Worm (Caenorhabditis elegans): ENCODE measurements around the gene T05A7.6.

Gene T05A7.6

DNA sequence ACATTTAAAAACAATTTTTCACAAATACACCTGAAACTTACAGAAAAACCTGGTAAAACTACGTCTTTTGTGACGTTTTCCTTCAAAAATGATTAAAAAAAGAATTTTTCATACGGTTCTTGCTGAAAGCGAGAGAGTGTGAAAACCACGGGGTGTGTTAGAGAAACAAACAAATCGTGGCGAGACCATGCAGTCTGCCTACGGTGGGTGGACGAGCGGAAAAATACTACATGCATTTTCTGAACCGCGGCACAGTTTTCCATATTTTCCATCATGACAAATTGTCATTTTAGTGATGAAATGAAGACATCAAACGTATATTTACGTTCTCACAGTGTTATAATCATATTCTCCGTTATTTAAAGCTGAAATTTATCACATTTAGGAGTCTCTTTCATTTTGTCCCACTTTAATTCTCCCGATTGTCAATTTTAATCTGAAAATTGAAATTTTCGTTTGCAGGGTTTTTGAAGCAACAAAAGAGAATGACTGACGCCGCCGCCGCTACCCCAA lies 34.8 kb upstream of the T05A7.6 start, which contains the start of the genes F10G7.9 and tsn-1:
F10G7.9 (minus strand) TSS at position 127 of the 513 bp plus-strand sequence.
tsn-1 (plus strand) TSS at position 463 of the 513 bp plus-strand sequence.
- TF ChIP-seq egrh-3 (GFP tag; IDR thresholded peaks at IDR 0.05) = no peak
- no peak for TF ChIP-seq F57C9.4 (tag; optimal IDR thresholded peaks at IDR 0.05)
- TF ChIP-seq F49E8.2 (tag; optimal IDR thresholded peaks at IDR 0.05; ENCODE audit: insufficient read depth) = peak; percentile 6
- no peak for TF ChIP-seq fkh-3 (tag; optimal IDR thresholded peaks at IDR 0.05)
- TF ChIP-seq F39B2.1 (GFP tag; IDR thresholded peaks at IDR 0.05) = no peak
- TF ChIP-seq die-1 (tag; optimal IDR thresholded peaks at IDR 0.05) = no peak
- TF ChIP-seq nhr-80 (tag; optimal IDR thresholded peaks at IDR 0.05) = peak; percentile 77
- no peak for TF ChIP-seq nhr-90 (tag; optimal IDR thresholded peaks at IDR 0.05)
- peak; percentile 58 for TF ChIP-seq attf-5 (GFP tag; optimal IDR thresholded peaks at IDR 0.05)
- no peak for TF ChIP-seq bed-1 (GFP tag; IDR thresholded peaks at IDR 0.05)
- no peak for TF ChIP-seq Y56A3A.18 (GFP tag; IDR thresholded peaks at IDR 0.05)
- TF ChIP-seq madf-6 (GFP tag; IDR thresholded peaks at IDR 0.05) = peak; percentile 76
- TF ChIP-seq ztf-26 (tag; optimal IDR thresholded peaks at IDR 0.05) = no peak
- no peak for TF ChIP-seq ceh-58 (GFP tag; IDR thresholded peaks at IDR 0.05)
- TF ChIP-seq lsl-1 (GFP tag; optimal IDR thresholded peaks at IDR 0.05) = peak; percentile 86
- TF ChIP-seq tbp1 (GFP tag; optimal IDR thresholded peaks at IDR 0.05) = peak; percentile 30
- TF ChIP-seq Y53F4B.3 (GFP tag; IDR thresholded peaks at IDR 0.05) = no peak
- peak; percentile 50; the same call in 1 of the 2 replicates for TF ChIP-seq ceh-100 (GFP tag; IDR thresholded peaks at IDR 0.05)
- no peak for TF ChIP-seq sptf-2 (GFP tag; optimal IDR thresholded peaks at IDR 0.05)
- no peak for TF ChIP-seq rcor-1 (GFP tag; IDR thresholded peaks at IDR 0.05)
- peak; percentile 88 for TF ChIP-seq dox-1 (GFP tag; IDR thresholded peaks at IDR 0.05)
- TF ChIP-seq rec-8 (tag; optimal IDR thresholded peaks at IDR 0.05) = no peak
- TF ChIP-seq egl-44 (GFP tag; IDR thresholded peaks at IDR 0.05) = no peak
- peak; percentile 74 for TF ChIP-seq snpc-3.4 (tag; optimal IDR thresholded peaks at IDR 0.05)
- no peak for TF ChIP-seq dpff-1 (tag; optimal IDR thresholded peaks at IDR 0.05)
- no peak for TF ChIP-seq ztf-18 (tag; optimal IDR thresholded peaks at IDR 0.05)
- TF ChIP-seq F52B5.7 (tag; optimal IDR thresholded peaks at IDR 0.05) = no peak
- no peak for TF ChIP-seq mxl-1 (tag; optimal IDR thresholded peaks at IDR 0.05)
- no peak for TF ChIP-seq ceh-79 (tag; optimal IDR thresholded peaks at IDR 0.05)
- no peak for TF ChIP-seq pha-4 (tag; optimal IDR thresholded peaks at IDR 0.05)
- TF ChIP-seq lin-26 (GFP tag; IDR thresholded peaks at IDR 0.05) = no peak
- TF ChIP-seq xnd-1 (tag; optimal IDR thresholded peaks at IDR 0.05) = peak; percentile 12
- peak; percentile 98 to 99 for TF ChIP-seq let-607 (tag; optimal IDR thresholded peaks at IDR 0.05)
- no peak for TF ChIP-seq attf-6 (GFP tag; IDR thresholded peaks at IDR 0.05)
- no peak for TF ChIP-seq nhr-179 (tag; optimal IDR thresholded peaks at IDR 0.05)
- no peak for TF ChIP-seq lin-40 (tag; optimal IDR thresholded peaks at IDR 0.05)
- TF ChIP-seq madf-8 (GFP tag; conservative IDR thresholded peaks at IDR 0.05) = peak; percentile 14; the same call in 1 of the 2 replicates
- no peak for TF ChIP-seq B0261.1 (tag; optimal IDR thresholded peaks at IDR 0.05)
- TF ChIP-seq zim-3 (tag; optimal IDR thresholded peaks at IDR 0.05) = no peak
- TF ChIP-seq tlf-1 (GFP tag; optimal IDR thresholded peaks at IDR 0.05) = no peak
- peak; percentile 16 for TF ChIP-seq ZK185.1 (tag; optimal IDR thresholded peaks at IDR 0.05; ENCODE audit: poor library complexity, severe bottlenecking)
- TF ChIP-seq Y79H2A.3 (GFP tag; conservative IDR thresholded peaks at IDR 0.05) = no peak
- 0 out of 2 replicates have a peak, but pooled peaks have one; percentile 33 for TF ChIP-seq ceh-91 (GFP tag; IDR thresholded peaks at IDR 0.05)
- peak; percentile 41; the same call in 1 of the 2 replicates for TF ChIP-seq D2030.7 (GFP tag; IDR thresholded peaks at IDR 0.05)
- TF ChIP-seq unc-130 (GFP tag; optimal IDR thresholded peaks at IDR 0.05) = no peak
- no peak for TF ChIP-seq ztf-25 (GFP tag; IDR thresholded peaks at IDR 0.05)
- TF ChIP-seq lir-1 (GFP tag; conservative IDR thresholded peaks at IDR 0.05) = no peak
- TF ChIP-seq atf-7 (tag; optimal IDR thresholded peaks at IDR 0.05) = no peak
- TF ChIP-seq Y67H2A.10 (GFP tag; conservative IDR thresholded peaks at IDR 0.05) = no peak

Measured in whole organism, young adult.